Fruit fly (Drosophila melanogaster): ENCODE measurements around the gene CG5897.

DNA sequence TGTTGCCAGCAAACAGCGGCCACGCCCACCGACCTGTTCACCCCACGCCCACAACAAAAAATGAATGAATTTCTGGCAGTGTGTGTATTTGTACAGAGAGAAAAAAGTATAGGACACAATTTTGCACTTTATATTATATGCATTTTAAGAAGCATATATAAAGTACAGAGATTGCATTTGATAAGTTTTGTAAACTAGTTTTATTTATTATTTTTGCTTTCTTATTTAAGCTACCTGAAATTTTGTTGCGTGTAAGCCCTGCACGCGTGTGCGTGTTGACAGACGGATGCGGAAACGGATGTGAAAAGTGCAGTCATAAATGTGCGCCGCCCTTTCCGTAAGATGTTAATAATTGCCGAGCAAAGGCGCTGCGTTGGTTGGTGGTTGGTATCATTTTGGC lies 7.9 kb upstream of the CG5897 start:
- TF ChIP-seq Snoo (tag; optimal IDR thresholded peaks at IDR 0.05), result no peak
- no peak for TF ChIP-seq CG8301 (tag; optimal IDR thresholded peaks at IDR 0.05)
- TF ChIP-seq fd96Ca (GFP tag; IDR thresholded peaks at IDR 0.05), result no peak
- TF ChIP-seq CG32121 (GFP tag; IDR thresholded peaks at IDR 0.05), result no peak
- no peak for TF ChIP-seq CG13204 (GFP tag; optimal IDR thresholded peaks at IDR 0.05)
- no peak for TF ChIP-seq EcR (GFP tag; optimal IDR thresholded peaks at IDR 0.05)
- no peak for TF ChIP-seq rn (GFP tag; IDR thresholded peaks at IDR 0.05)
- no peak for TF ChIP-seq Ets98B (GFP tag; IDR thresholded peaks at IDR 0.05)
- TF ChIP-seq Pif1A (GFP tag; optimal IDR thresholded peaks at IDR 0.05), result no peak
- peak; percentile 56 for TF ChIP-seq CG8159 (tag; optimal IDR thresholded peaks at IDR 0.05)
- no peak for TF ChIP-seq D1 (tag; optimal IDR thresholded peaks at IDR 0.05)
- peak; percentile 30 for TF ChIP-seq CG17806 (tag; optimal IDR thresholded peaks at IDR 0.05)
- TF ChIP-seq CG10348 (GFP tag; IDR thresholded peaks at IDR 0.05), result no peak

Measured in whole organism, pupa.